Worm (Caenorhabditis elegans) whole organism, L3 larva: ENCODE measurements around the gene plk-3.

Experiments
- ZK546.5 ChIP-seq: sonication (generic microtip); optimal IDR thresholded peaks from 2 replicates; lab custom pipeline; 2017; ENCODE audit warnings: missing biosample characterization, missing genetic modification characterization
- ama-1 ChIP-seq: fragments of 150-350 bp; optimal IDR thresholded peaks from 2 replicates; lab custom pipeline; 2018
- ceh-9 ChIP-seq: sonication (generic microtip); optimal IDR thresholded peaks from 2 replicates; lab custom pipeline; 2018; ENCODE audit warnings: missing biosample characterization, missing genetic modification characterization
- egl-27 ChIP-seq: sonication (generic microtip); optimal IDR thresholded peaks from 4 replicates; lab custom pipeline; 2017; ENCODE audit warnings: missing biosample characterization, missing genetic modification reagents, missing genetic modification characterization
- elt-2 ChIP-seq: sonication (generic microtip); optimal IDR thresholded peaks from 2 replicates; lab custom pipeline; 2016; ENCODE audit warnings: missing genetic modification reagents, mild to moderate bottlenecking, missing genetic modification characterization, missing compliant biosample characterization
- fkh-10 ChIP-seq: sonication (generic microtip); optimal IDR thresholded peaks from 2 replicates; lab custom pipeline; 2017; ENCODE audit warnings: missing biosample characterization, missing genetic modification reagents, missing genetic modification characterization
- mdl-1 ChIP-seq: fragments of 150-350 bp; optimal IDR thresholded peaks from 2 replicates; lab custom pipeline; 2014; ENCODE audit warnings: missing biosample characterization, missing genetic modification characterization
- nhr-11 ChIP-seq: fragments of 150-350 bp; optimal IDR thresholded peaks from 2 replicates; lab custom pipeline; 2014; ENCODE audit warnings: missing biosample characterization, missing genetic modification characterization
- nhr-28 ChIP-seq: fragments of 150-350 bp; optimal IDR thresholded peaks from 2 replicates; lab custom pipeline; 2014; ENCODE audit warnings: missing biosample characterization, missing genetic modification characterization
- nhr-76 ChIP-seq: fragments of 150-350 bp; sonication (generic microtip); optimal IDR thresholded peaks from 5 replicates; lab custom pipeline; 2014; ENCODE audit warnings: missing biosample characterization, missing genetic modification characterization
- pha-4 ChIP-seq: fragments of 150-350 bp; optimal IDR thresholded peaks from 2 replicates; lab custom pipeline; 2014; ENCODE audit warnings: missing biosample characterization, missing genetic modification reagents, missing genetic modification characterization
- pqm-1 ChIP-seq: fragments of 150-350 bp; optimal IDR thresholded peaks from 2 replicates; lab custom pipeline; 2017; ENCODE audit warnings: missing biosample characterization, missing genetic modification characterization, inconsistent platforms
- ztf-11 ChIP-seq: fragments of 150-350 bp; optimal IDR thresholded peaks from 2 replicates; lab custom pipeline; 2014; ENCODE audit warnings: missing biosample characterization, missing genetic modification characterization
- ztf-4 ChIP-seq: fragments of 150-350 bp; optimal IDR thresholded peaks from 2 replicates; lab custom pipeline; 2014; ENCODE audit warnings: missing biosample characterization, missing genetic modification characterization

DNA sequence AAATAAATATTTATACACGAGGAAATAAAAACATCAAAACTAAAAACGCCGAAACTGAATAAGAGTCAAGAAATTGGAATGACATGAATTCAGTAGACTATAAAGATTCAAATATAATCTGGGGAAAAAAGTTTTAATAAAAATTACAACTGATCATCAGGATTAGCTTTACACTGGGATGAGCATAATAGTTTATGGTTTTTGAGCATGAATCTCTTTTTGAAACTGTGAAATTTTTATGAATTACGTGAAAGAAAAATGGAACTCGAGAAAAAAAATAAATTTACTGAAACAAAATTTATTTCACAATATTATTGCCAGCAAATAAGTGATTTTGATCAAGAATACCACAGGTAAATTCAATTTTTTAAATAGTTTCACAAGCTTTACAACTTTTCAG lies 25.5 kb downstream of the plk-3 start, which contains the start of gene B0496.2:
- TF ChIP-seq elt-2 (tag; lab: Kevin White, UChicago) (no peak), ama-1 (no peak), egl-27 (no peak), ZK546.5 (no peak), nhr-11 (tag; lab: Kevin White, UChicago) (no peak), ztf-11 (tag; lab: Kevin White, UChicago) (no peak), nhr-28 (no peak), pqm-1 (tag; lab: Kevin White, UChicago) (no peak), pha-4 (no peak), mdl-1 (tag; lab: Kevin White, UChicago) (no peak), ceh-9 (no peak), nhr-76 (tag; lab: Kevin White, UChicago) (no peak), fkh-10 (GFP tag; lab: Kevin White, UChicago) (no peak), ztf-4 (tag; lab: Kevin White, UChicago) (no peak)
